Worm (Caenorhabditis elegans) whole organism, L4/young adult: ENCODE results near the gene Y57A10A.29.

Experiments
- W03F9.2 ChIP-seq: fragments of 150-350 bp; optimal IDR thresholded peaks from 2 replicates; lab custom pipeline; 2014; ENCODE audit warnings: missing biosample characterization, missing genetic modification characterization
- dao-5 ChIP-seq: sonication (generic microtip); optimal IDR thresholded peaks from 2 replicates; lab custom pipeline; 2016; ENCODE audit warnings: missing genotype, missing genetic modification characterization, moderate library complexity, missing compliant biosample characterization
- him-1 ChIP-seq: sonication (generic microtip); optimal IDR thresholded peaks from 2 replicates; lab custom pipeline; 2016; ENCODE audit warnings: missing genotype, missing genetic modification reagents, missing genetic modification characterization, missing compliant biosample characterization

- no peak for TF ChIP-seq dao-5 (tag; lab: Kevin White, UChicago)
- no peak for TF ChIP-seq W03F9.2 (tag; lab: Kevin White, UChicago)
- TF ChIP-seq him-1 (tag; lab: Kevin White, UChicago) = no peak
These were observed 4.7 kb downstream of the Y57A10A.29 start for ce11 chrII:12284045-12284444.
